Fruit fly (Drosophila melanogaster) whole organism, wandering third instar larva: ENCODE measurements around the gene CG8353.

ENCODE experiments used
- Abd-B ChIP-seq: fragments of >200 bp; optimal IDR thresholded peaks from 2 replicates; lab custom pipeline; 2017; ENCODE audit warnings: missing biosample characterization, missing genetic modification characterization
- CG9705 ChIP-seq: fragments of 200-800 bp; sonication (Bioruptor generic); optimal IDR thresholded peaks from 2 replicates; lab custom pipeline; 2018; ENCODE audit warnings: missing biosample characterization, mild to moderate bottlenecking, missing genetic modification characterization
- GATAd ChIP-seq: sonication (Bioruptor generic); optimal IDR thresholded peaks from 2 replicates; lab custom pipeline; 2016; ENCODE audit warnings: missing biosample characterization, missing genetic modification characterization
- Rel ChIP-seq, 2 experiments: fragments of 200-800 bp; sonication (Bioruptor generic) in 1 of 2; optimal IDR thresholded peaks; 2 replicates in 1 of 2; 3 replicates in 1 of 2; lab custom pipeline; 2016 to 2019; ENCODE audit warnings: mild to moderate bottlenecking in 2 of 2, missing biosample characterization in 2 of 2, missing genetic modification characterization in 2 of 2, moderate library complexity in 1 of 2
- br ChIP-seq: fragments of 200-800 bp; sonication (Bioruptor generic); optimal IDR thresholded peaks from 2 replicates; lab custom pipeline; 2016; ENCODE audit warnings: missing biosample characterization, missing genetic modification characterization
- ey ChIP-seq: fragments of 200-800 bp; sonication (Bioruptor generic); optimal IDR thresholded peaks from 2 replicates; lab custom pipeline; 2016; ENCODE audit warnings: missing biosample characterization, missing genetic modification characterization
- lola ChIP-seq: fragments of >200 bp; optimal IDR thresholded peaks from 2 replicates; lab custom pipeline; 2017; ENCODE audit warnings: missing biosample characterization, missing genetic modification characterization
- rgr ChIP-seq: fragments of 200-800 bp; sonication (Bioruptor generic); optimal IDR thresholded peaks from 3 replicates; lab custom pipeline; 2016; ENCODE audit warnings: missing biosample characterization, mild to moderate bottlenecking, missing genetic modification characterization
- woc ChIP-seq: sonication (Bioruptor generic); optimal IDR thresholded peaks from 2 replicates; lab custom pipeline; 2016; ENCODE audit warnings: missing biosample characterization, mild to moderate bottlenecking, missing genetic modification characterization

DNA sequence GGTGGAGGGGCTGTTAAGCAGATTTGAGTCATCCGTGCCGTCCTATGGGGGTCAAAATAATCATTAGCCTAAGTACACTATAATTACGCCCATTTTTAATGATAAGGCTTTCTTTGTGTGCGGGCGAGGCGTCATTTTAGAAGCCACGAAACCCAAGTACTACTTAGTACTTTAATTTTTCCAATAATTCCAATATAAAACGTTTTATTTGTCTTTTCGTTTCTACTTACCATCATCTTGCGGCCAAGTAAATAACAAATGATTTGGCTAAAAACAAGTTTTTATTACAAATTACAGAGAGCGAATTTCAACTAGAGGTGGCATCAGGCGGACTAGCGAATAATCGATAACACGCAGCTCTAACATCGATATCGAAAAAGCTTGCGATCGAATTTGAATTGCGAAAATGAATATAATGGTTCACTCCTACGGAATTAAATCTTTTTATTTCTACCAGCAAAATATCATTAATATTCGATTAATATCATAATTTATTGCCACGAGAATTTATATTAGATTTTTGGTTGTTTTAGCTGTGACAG, 6.6 kb downstream of the CG8353 start, which contains the start of gene Snx6:
- no peak for TF ChIP-seq ey (GFP tag; lab: Kevin White, UChicago)
- TF ChIP-seq woc (GFP tag; lab: Kevin White, UChicago) = no peak
- TF ChIP-seq Abd-B (GFP tag; lab: Kevin White, UChicago) = no peak
- TF ChIP-seq lola (GFP tag; lab: Kevin White, UChicago) = no peak
- no peak for TF ChIP-seq br (GFP tag; lab: Kevin White, UChicago)
- no peak for TF ChIP-seq rgr (GFP tag; lab: Kevin White, UChicago)
- TF ChIP-seq Rel (GFP tag; optimal IDR thresholded peaks at IDR 0.05; lab: Kevin White, UChicago) = no peak
- no peak for TF ChIP-seq Rel (tag; optimal IDR thresholded peaks at IDR 0.05; lab: Kevin White, UChicago)
- no peak for TF ChIP-seq CG9705 (GFP tag; lab: Kevin White, UChicago)
- no peak for TF ChIP-seq GATAd (GFP tag; lab: Kevin White, UChicago)
